Fruit fly (Drosophila melanogaster): ENCODE data around the gene Pcyt2.

Gene Pcyt2

dm6 chr3L:1553193-1553592 is at the start of gene Pcyt2:
Gene Pcyt2, plus strand, starts transcription at chr3L:1553493.
- no peak for TF ChIP-seq Dll (optimal IDR thresholded peaks at IDR 0.05)
- TF ChIP-seq usp (GFP tag; optimal IDR thresholded peaks at IDR 0.05) = no peak
- no peak for TF ChIP-seq psq (optimal IDR thresholded peaks at IDR 0.05)
- TF ChIP-seq pan (optimal IDR thresholded peaks at IDR 0.05) = no peak
- no peak for TF ChIP-seq EcR (GFP tag; optimal IDR thresholded peaks at IDR 0.05)
- TF ChIP-seq CG8478 (optimal IDR thresholded peaks at IDR 0.05) = no peak

dm6 chr3L:1515820-1516540 is 37.3 kb upstream of the Pcyt2 start:
- TF ChIP-seq usp (GFP tag; optimal IDR thresholded peaks at IDR 0.05) (no peak), pan (optimal IDR thresholded peaks at IDR 0.05) (no peak), CG8478 (optimal IDR thresholded peaks at IDR 0.05) (no peak), EcR (GFP tag; optimal IDR thresholded peaks at IDR 0.05) (no peak), Dll (optimal IDR thresholded peaks at IDR 0.05) (no peak), psq (optimal IDR thresholded peaks at IDR 0.05) (no peak)

- TF ChIP-seq usp (GFP tag; optimal IDR thresholded peaks at IDR 0.05) (no peak), psq (optimal IDR thresholded peaks at IDR 0.05) (no peak), EcR (GFP tag; optimal IDR thresholded peaks at IDR 0.05) (no peak), CG8478 (optimal IDR thresholded peaks at IDR 0.05) (no peak), pan (optimal IDR thresholded peaks at IDR 0.05) (no peak), Dll (optimal IDR thresholded peaks at IDR 0.05) (no peak)
Measured at dm6 chr3L:1516631-1517273, 36.5 kb upstream of the Pcyt2 start, which contains the start of gene cue. Gene cue, minus strand, starts transcription at chr3L:1517271.

- TF ChIP-seq CG8478 (optimal IDR thresholded peaks at IDR 0.05) = no peak
- no peak for TF ChIP-seq usp (GFP tag; optimal IDR thresholded peaks at IDR 0.05)
- no peak for TF ChIP-seq EcR (GFP tag; optimal IDR thresholded peaks at IDR 0.05)
- no peak for TF ChIP-seq psq (optimal IDR thresholded peaks at IDR 0.05)
Measured at dm6 chr3L:1517274-1518047, 35.8 kb upstream of the Pcyt2 start.

- TF ChIP-seq pan (optimal IDR thresholded peaks at IDR 0.05) = no peak
- TF ChIP-seq psq (optimal IDR thresholded peaks at IDR 0.05) = no peak
- TF ChIP-seq usp (GFP tag; optimal IDR thresholded peaks at IDR 0.05) = no peak
Measured at dm6 chr3L:1518715-1519603, 34.3 kb upstream of the Pcyt2 start.

- no peak for TF ChIP-seq CG8478 (optimal IDR thresholded peaks at IDR 0.05)
- TF ChIP-seq pan (optimal IDR thresholded peaks at IDR 0.05) = no peak
- TF ChIP-seq EcR (GFP tag; optimal IDR thresholded peaks at IDR 0.05) = no peak
- TF ChIP-seq usp (GFP tag; optimal IDR thresholded peaks at IDR 0.05) = no peak
- TF ChIP-seq psq (optimal IDR thresholded peaks at IDR 0.05) = no peak
Measured at dm6 chr3L:1531159-1531558, 22.1 kb upstream of the Pcyt2 start, which contains the start of gene Ir62a. Gene Ir62a, minus strand, starts transcription at chr3L:1531259.

- TF ChIP-seq CG8478 (optimal IDR thresholded peaks at IDR 0.05) (no peak), psq (optimal IDR thresholded peaks at IDR 0.05) (no peak), pan (optimal IDR thresholded peaks at IDR 0.05) (no peak), Dll (optimal IDR thresholded peaks at IDR 0.05) (no peak), EcR (GFP tag; optimal IDR thresholded peaks at IDR 0.05) (no peak), usp (GFP tag; optimal IDR thresholded peaks at IDR 0.05) (no peak)
Measured at dm6 chr3L:1533699-1534431, 19.4 kb upstream of the Pcyt2 start, which contains the start of gene Iml1. Gene Iml1, minus strand, starts transcription at chr3L:1534034.

dm6 chr3L:1536487-1537337 is 16.6 kb upstream of the Pcyt2 start, which contains the start of the genes CG12091 and pns:
Gene CG12091, minus strand, starts transcription at chr3L:1536835.
Gene pns, plus strand, starts transcription at chr3L:1537137.
- TF ChIP-seq psq (optimal IDR thresholded peaks at IDR 0.05) (no peak), Dll (optimal IDR thresholded peaks at IDR 0.05) (no peak), pan (optimal IDR thresholded peaks at IDR 0.05) (no peak), usp (GFP tag; optimal IDR thresholded peaks at IDR 0.05) (no peak), EcR (GFP tag; optimal IDR thresholded peaks at IDR 0.05) (no peak), CG8478 (optimal IDR thresholded peaks at IDR 0.05) (no peak)

dm6 chr3L:1537353-1537752 is 15.9 kb upstream of the Pcyt2 start:
- TF ChIP-seq Dll (optimal IDR thresholded peaks at IDR 0.05) (no peak), CG8478 (optimal IDR thresholded peaks at IDR 0.05) (no peak), usp (GFP tag; optimal IDR thresholded peaks at IDR 0.05) (no peak), EcR (GFP tag; optimal IDR thresholded peaks at IDR 0.05) (no peak), psq (optimal IDR thresholded peaks at IDR 0.05) (no peak), pan (optimal IDR thresholded peaks at IDR 0.05) (no peak)

All from whole organism.